Worm (Caenorhabditis elegans) whole organism, young adult: ENCODE data around the gene T05B4.9.

Experiments used
- B0035.1 ChIP-seq: sonication (generic microtip); optimal IDR thresholded peaks from 2 replicates; lab custom pipeline; 2016; ENCODE audit warnings: missing genetic modification characterization, mild to moderate bottlenecking, missing compliant biosample characterization, missing genotype, missing genetic modification reagents
- D2030.7 ChIP-seq: fragments of 200-800 bp; sonication (Bioruptor generic); IDR thresholded peaks from 2 replicates; pipeline ENCODE4 v1.3.6; 2022; ENCODE audit warnings: missing genetic modification reagents, missing genetic modification characterization, missing compliant biosample characterization
- F33H1.4 ChIP-seq: fragments of 200-800 bp; sonication (Bioruptor generic); IDR thresholded peaks from 2 replicates; pipeline ENCODE4 v1.3.6; 2022; ENCODE audit warnings: missing genetic modification reagents, missing genetic modification characterization, missing compliant biosample characterization
- F49E8.2 ChIP-seq: sonication (generic microtip); optimal IDR thresholded peaks from 3 replicates; lab custom pipeline; 2017; ENCODE audit warnings: missing genetic modification characterization, mild to moderate bottlenecking, missing compliant biosample characterization, antibody characterized with exemption, moderate library complexity; ENCODE audit not compliant: insufficient read depth
- F55B11.4 ChIP-seq: sonication (generic microtip); optimal IDR thresholded peaks from 2 replicates; lab custom pipeline; 2016; ENCODE audit warnings: missing compliant biosample characterization, missing genetic modification characterization, borderline replicate concordance; ENCODE audit not compliant: insufficient read depth
- F57C9.4 ChIP-seq: sonication (generic microtip); optimal IDR thresholded peaks from 2 replicates; lab custom pipeline; 2017; ENCODE audit warnings: mild to moderate bottlenecking, missing genetic modification characterization, missing compliant biosample characterization
- Y56A3A.18 ChIP-seq: fragments of 200-800 bp; sonication (Bioruptor generic); IDR thresholded peaks from 2 replicates; pipeline ENCODE4 v1.3.6; 2022; ENCODE audit warnings: missing genetic modification reagents, missing genetic modification characterization, missing compliant biosample characterization
- akir-1 ChIP-seq: fragments of 200-800 bp; sonication (Bioruptor generic); optimal IDR thresholded peaks from 2 replicates; lab custom pipeline; 2018; ENCODE audit warnings: mild to moderate bottlenecking, missing genetic modification characterization, moderate library complexity, missing compliant biosample characterization
- aptf-2 ChIP-seq: fragments of 200-800 bp; sonication (Bioruptor generic); conservative IDR thresholded peaks from 2 replicates; pipeline ENCODE4 v1.3.6; 2022; ENCODE audit warnings: missing genetic modification reagents, missing genetic modification characterization, missing compliant biosample characterization
- attf-5 ChIP-seq: fragments of 200-800 bp; sonication (Bioruptor generic); optimal IDR thresholded peaks from 2 replicates; lab custom pipeline; 2018; ENCODE audit warnings: mild to moderate bottlenecking, missing genetic modification characterization, missing compliant biosample characterization
- bed-1 ChIP-seq: fragments of 200-800 bp; sonication (Bioruptor generic); IDR thresholded peaks from 2 replicates; pipeline ENCODE4 v1.3.6; 2022; ENCODE audit warnings: missing genetic modification reagents, missing genetic modification characterization, missing compliant biosample characterization
- bed-2 ChIP-seq: fragments of 200-800 bp; sonication (Bioruptor generic); IDR thresholded peaks from 2 replicates; pipeline ENCODE4 v1.3.6; 2022; ENCODE audit warnings: missing genetic modification reagents, missing genetic modification characterization, missing compliant biosample characterization
- cebp-2 ChIP-seq: fragments of 200-800 bp; sonication (Bioruptor generic); IDR thresholded peaks from 2 replicates; pipeline ENCODE4 v1.3.6; 2022; ENCODE audit warnings: missing genetic modification characterization, missing compliant biosample characterization
- ceh-100 ChIP-seq: fragments of 200-800 bp; sonication (Bioruptor generic); IDR thresholded peaks from 2 replicates; pipeline ENCODE4 v1.3.6; 2022; ENCODE audit warnings: missing genetic modification reagents, missing genetic modification characterization, missing compliant biosample characterization
- ceh-27 ChIP-seq: fragments of 200-800 bp; sonication (Bioruptor generic); optimal IDR thresholded peaks from 2 replicates; lab custom pipeline; 2018; ENCODE audit warnings: mild to moderate bottlenecking, missing genetic modification characterization, moderate library complexity, missing compliant biosample characterization
- ceh-40 ChIP-seq: fragments of 200-800 bp; sonication (Bioruptor generic); IDR thresholded peaks from 2 replicates; pipeline ENCODE4 v1.3.6; 2022; ENCODE audit warnings: missing genetic modification characterization, missing compliant biosample characterization
- ceh-58 ChIP-seq: fragments of 200-800 bp; sonication (Bioruptor generic); IDR thresholded peaks from 2 replicates; pipeline ENCODE4 v1.3.6; 2022; ENCODE audit warnings: missing genetic modification characterization, missing compliant biosample characterization
- dox-1 ChIP-seq: fragments of 200-800 bp; sonication (Bioruptor generic); IDR thresholded peaks from 2 replicates; pipeline ENCODE4 v1.3.6; 2022; ENCODE audit warnings: missing genetic modification reagents, missing genetic modification characterization, missing compliant biosample characterization
- efl-1 ChIP-seq: fragments of 150-350 bp; optimal IDR thresholded peaks from 2 replicates; lab custom pipeline; 2014; ENCODE audit warnings: missing biosample characterization, missing genetic modification reagents, missing genetic modification characterization
- egl-44 ChIP-seq: fragments of 200-800 bp; sonication (Bioruptor generic); IDR thresholded peaks from 2 replicates; pipeline ENCODE4 v1.3.6; 2022; ENCODE audit warnings: missing genetic modification reagents, missing genetic modification characterization, missing compliant biosample characterization
- ekl-4 ChIP-seq: fragments of 200-800 bp; sonication (Bioruptor generic); IDR thresholded peaks from 2 replicates; pipeline ENCODE4 v1.3.6; 2022; ENCODE audit warnings: missing genetic modification reagents, missing genetic modification characterization, missing compliant biosample characterization
- ets-4 ChIP-seq: fragments of 200-800 bp; sonication (Bioruptor generic); optimal IDR thresholded peaks from 2 replicates; lab custom pipeline; 2018; ENCODE audit warnings: mild to moderate bottlenecking, missing genetic modification characterization, missing compliant biosample characterization
- fkh-3 ChIP-seq: sonication (generic microtip); optimal IDR thresholded peaks from 2 replicates; lab custom pipeline; 2016; ENCODE audit warnings: mild to moderate bottlenecking, missing genetic modification characterization, missing compliant biosample characterization
- gei-17 ChIP-seq: fragments of 200-800 bp; sonication (Bioruptor generic); optimal IDR thresholded peaks from 2 replicates; lab custom pipeline; 2018; ENCODE audit warnings: mild to moderate bottlenecking, missing genetic modification characterization, missing compliant biosample characterization
- him-1 ChIP-seq: sonication (generic microtip); optimal IDR thresholded peaks from 2 replicates; lab custom pipeline; 2016; ENCODE audit warnings: missing genotype, missing genetic modification reagents, missing genetic modification characterization, missing compliant biosample characterization
- hmg-20 ChIP-seq: fragments of 200-800 bp; sonication (Bioruptor generic); IDR thresholded peaks from 2 replicates; pipeline ENCODE4 v1.3.6; 2022; ENCODE audit warnings: missing genetic modification reagents, missing genetic modification characterization, missing compliant biosample characterization
- hrde-1 ChIP-seq: sonication (generic microtip); optimal IDR thresholded peaks from 2 replicates; lab custom pipeline; 2016; ENCODE audit warnings: missing genetic modification characterization, mild to moderate bottlenecking, missing compliant biosample characterization, moderate library complexity, missing genotype, missing genetic modification reagents, borderline replicate concordance
- let-607 ChIP-seq, 2 experiments: fragments of 200-800 bp in 1 of 2; sonication (Bioruptor generic) in 1 of 2; sonication (generic microtip) in 1 of 2; optimal IDR thresholded peaks; 2 replicates each; lab custom pipeline; 2016 to 2018; ENCODE audit warnings: mild to moderate bottlenecking in 2 of 2, missing compliant biosample characterization in 2 of 2, missing genetic modification characterization in 2 of 2, moderate library complexity in 2 of 2, missing genotype in 1 of 2
- madf-6 ChIP-seq: fragments of 200-800 bp; sonication (Bioruptor generic); IDR thresholded peaks from 2 replicates; pipeline ENCODE4 v1.3.6; 2022; ENCODE audit warnings: missing genetic modification reagents, missing genetic modification characterization, missing compliant biosample characterization
- mcd-1 ChIP-seq: fragments of 200-800 bp; sonication (Bioruptor generic); IDR thresholded peaks from 2 replicates; pipeline ENCODE4 v1.3.6; 2022; ENCODE audit warnings: missing genetic modification reagents, missing genetic modification characterization, missing compliant biosample characterization
- mxl-1 ChIP-seq: sonication (generic microtip); optimal IDR thresholded peaks from 2 replicates; lab custom pipeline; 2016; ENCODE audit warnings: missing genetic modification characterization, missing compliant biosample characterization
- nfya-1 ChIP-seq: sonication (generic microtip); optimal IDR thresholded peaks from 2 replicates; lab custom pipeline; 2017; ENCODE audit warnings: antibody characterized with exemption, missing compliant biosample characterization, missing genetic modification characterization, borderline replicate concordance; ENCODE audit not compliant: insufficient read depth
- nfya-2 ChIP-seq: fragments of 200-800 bp; sonication (Bioruptor generic); IDR thresholded peaks from 2 replicates; pipeline ENCODE4 v1.3.6; 2022; ENCODE audit warnings: missing genetic modification reagents, missing genetic modification characterization, missing compliant biosample characterization
- nhr-27 ChIP-seq: fragments of 200-800 bp; sonication (Bioruptor generic); optimal IDR thresholded peaks from 2 replicates; lab custom pipeline; 2018; ENCODE audit warnings: mild to moderate bottlenecking, missing genetic modification characterization, moderate library complexity, missing compliant biosample characterization
- nhr-90 ChIP-seq: sonication (generic microtip); optimal IDR thresholded peaks from 2 replicates; lab custom pipeline; 2016; ENCODE audit warnings: missing genotype, mild to moderate bottlenecking, missing genetic modification characterization, missing compliant biosample characterization
- rpc-1 ChIP-seq, 2 experiments: fragments of 150-350 bp in 1 of 2; sonication (generic microtip) in 1 of 2; optimal IDR thresholded peaks; 2 replicates each; lab custom pipeline; 2014 to 2018; ENCODE audit warnings: missing biosample characterization in 1 of 2, missing genetic modification characterization in 1 of 2, missing genetic modification reagents in 1 of 2, missing genotype in 1 of 2
- snpc-1.1 ChIP-seq: sonication (generic microtip); optimal IDR thresholded peaks from 2 replicates; lab custom pipeline; 2017; ENCODE audit warnings: missing genetic modification characterization, mild to moderate bottlenecking, missing compliant biosample characterization, antibody characterized with exemption, moderate library complexity, missing genotype, missing genetic modification reagents; ENCODE audit not compliant: insufficient read depth
- snpc-1.3 ChIP-seq: sonication (generic microtip); optimal IDR thresholded peaks from 2 replicates; lab custom pipeline; 2017; ENCODE audit warnings: missing genetic modification characterization, mild to moderate bottlenecking, missing compliant biosample characterization, antibody characterized with exemption, moderate library complexity, missing genotype, missing genetic modification reagents; ENCODE audit not compliant: insufficient read depth
- tbx-9 ChIP-seq: sonication (generic microtip); optimal IDR thresholded peaks from 2 replicates; lab custom pipeline; 2016; ENCODE audit warnings: borderline replicate concordance, missing genetic modification characterization, inconsistent platforms, missing compliant biosample characterization
- unc-130 ChIP-seq: sonication (generic microtip); optimal IDR thresholded peaks from 2 replicates; lab custom pipeline; 2016; ENCODE audit warnings: missing genetic modification reagents, missing genetic modification characterization, missing compliant biosample characterization
- ztf-18 ChIP-seq: sonication (generic microtip); optimal IDR thresholded peaks from 2 replicates; lab custom pipeline; 2016; ENCODE audit warnings: missing genotype, mild to moderate bottlenecking, missing genetic modification characterization, missing compliant biosample characterization
- ztf-22 ChIP-seq: fragments of 200-800 bp; sonication (Bioruptor generic); optimal IDR thresholded peaks from 2 replicates; lab custom pipeline; 2018; ENCODE audit warnings: mild to moderate bottlenecking, missing genetic modification characterization, moderate library complexity, missing compliant biosample characterization
- ztf-25 ChIP-seq: fragments of 200-800 bp; sonication (Bioruptor generic); IDR thresholded peaks from 2 replicates; pipeline ENCODE4 v1.3.6; 2022; ENCODE audit warnings: missing genetic modification reagents, missing genetic modification characterization, missing compliant biosample characterization
- ztf-28 ChIP-seq: fragments of 200-800 bp; sonication (Bioruptor generic); IDR thresholded peaks from 2 replicates; pipeline ENCODE4 v1.3.6; 2022; ENCODE audit warnings: missing genetic modification reagents, missing genetic modification characterization, missing compliant biosample characterization
- ztf-3 ChIP-seq: fragments of 200-800 bp; sonication (Bioruptor generic); optimal IDR thresholded peaks from 2 replicates; lab custom pipeline; 2018; ENCODE audit warnings: mild to moderate bottlenecking, missing genetic modification characterization, missing compliant biosample characterization

The T05B4.9 gene

DNA sequence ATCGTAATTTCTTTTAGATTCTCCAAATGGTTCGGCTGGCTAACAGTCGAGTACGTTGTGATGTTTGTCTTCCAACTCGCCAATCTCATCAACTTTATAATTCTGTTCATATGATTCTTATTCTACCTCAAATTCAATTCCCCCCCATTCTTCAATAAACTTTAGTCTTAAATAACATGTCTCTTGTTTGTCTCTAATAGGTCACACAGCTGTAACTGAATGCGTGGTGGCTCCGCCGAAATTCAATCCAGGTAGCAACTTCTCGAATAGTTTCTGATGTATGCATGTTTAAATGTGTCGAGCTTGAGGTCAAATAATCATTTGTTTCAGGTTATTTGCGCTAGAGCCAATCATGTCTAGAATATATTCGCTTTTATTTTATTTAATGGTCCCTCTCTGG is 20.5 kb upstream of the T05B4.9 start, which contains the start of gene lgc-29:
lgc-29 (plus strand) TSS at position 301 of the 400 bp plus-strand sequence.
- TF ChIP-seq unc-130 = no peak
- no peak for TF ChIP-seq him-1 (tag; lab: Kevin White, UChicago)
- no peak for TF ChIP-seq F55B11.4 (tag; lab: Kevin White, UChicago)
- no peak for TF ChIP-seq ceh-58 (GFP tag; lab: Robert Waterston, UW)
- TF ChIP-seq nhr-90 (tag; lab: Kevin White, UChicago) = no peak
- no peak for TF ChIP-seq egl-44 (GFP tag; lab: Robert Waterston, UW)
- TF ChIP-seq nhr-27 (tag; lab: Kevin White, UChicago) = no peak
- no peak for TF ChIP-seq ekl-4
- no peak for TF ChIP-seq attf-5 (GFP tag; lab: Kevin White, UChicago)
- no peak for TF ChIP-seq snpc-1.3 (tag; lab: Kevin White, UChicago)
- TF ChIP-seq F49E8.2 (tag; lab: Kevin White, UChicago) = no peak
- TF ChIP-seq D2030.7 = no peak
- TF ChIP-seq ceh-100 (GFP tag; lab: Robert Waterston, UW) = no peak
- TF ChIP-seq gei-17 (GFP tag; lab: Kevin White, UChicago) = no peak
- no peak for TF ChIP-seq dox-1 (GFP tag; lab: Robert Waterston, UW)
- TF ChIP-seq snpc-1.1 (tag; lab: Kevin White, UChicago) = no peak
- no peak for TF ChIP-seq ztf-25 (GFP tag; lab: Robert Waterston, UW)
- no peak for TF ChIP-seq tbx-9
- no peak for TF ChIP-seq B0035.1 (tag; lab: Kevin White, UChicago)
- TF ChIP-seq nfya-2 = no peak

DNA sequence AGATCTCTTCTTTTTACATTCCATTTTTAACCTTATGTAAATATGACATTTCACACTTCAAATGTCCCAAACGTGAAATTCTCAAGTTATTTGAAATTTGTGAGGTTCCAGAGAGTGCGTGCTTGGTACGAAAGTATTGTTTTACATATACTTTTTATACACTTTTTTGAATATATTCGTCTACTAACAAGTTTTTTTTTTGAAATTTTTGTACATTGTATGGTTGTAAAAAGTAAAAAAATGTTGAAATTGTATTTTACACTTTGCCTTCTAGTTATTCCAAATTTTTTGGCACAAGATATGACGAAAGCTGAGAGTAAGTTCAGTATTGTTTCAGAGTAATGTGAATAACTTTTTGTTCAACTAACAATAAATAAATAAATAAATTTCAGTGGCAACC is 16.5 kb upstream of the T05B4.9 start, which contains the start of gene lgc-1:
lgc-1 (plus strand) TSS at position 301 of the 400 bp plus-strand sequence.
- TF ChIP-seq attf-5 (GFP tag; lab: Kevin White, UChicago) (no peak), Y56A3A.18 (no peak), egl-44 (GFP tag; lab: Robert Waterston, UW) (no peak)
- TF ChIP-seq, all 124 proteins: peak for 0

- TF ChIP-seq ceh-40 (GFP tag; lab: Robert Waterston, UW) (no peak), rpc-1 (optimal IDR thresholded peaks at IDR 0.05; lab: Kevin White, UChicago) (no peak), rpc-1 (tag; optimal IDR thresholded peaks at IDR 0.05; lab: Kevin White, UChicago) (no peak), hrde-1 (tag; lab: Kevin White, UChicago) (no peak), ets-4 (no peak), ztf-28 (GFP tag; lab: Robert Waterston, UW) (no peak), madf-6 (GFP tag; lab: Robert Waterston, UW) (no peak), mxl-1 (no peak), ceh-27 (GFP tag; lab: Kevin White, UChicago) (peak; percentile 48), ztf-22 (peak; percentile 35), let-607 (tag; optimal IDR thresholded peaks at IDR 0.05; lab: Kevin White, UChicago) (peak in 1 of 2 experiments; percentile 44), akir-1 (GFP tag; lab: Kevin White, UChicago) (no peak), bed-1 (no peak), aptf-2 (GFP tag; lab: Robert Waterston, UW) (no peak), bed-2 (GFP tag; lab: Robert Waterston, UW) (no peak), efl-1 (no peak), nfya-1 (tag; lab: Kevin White, UChicago) (no peak), ztf-3 (no peak), F49E8.2 (tag; lab: Kevin White, UChicago) (no peak), fkh-3 (tag; lab: Kevin White, UChicago) (no peak), F57C9.4 (tag; lab: Kevin White, UChicago) (no peak), mcd-1 (peak; percentile 42), ztf-18 (tag; lab: Kevin White, UChicago) (no peak), cebp-2 (no peak), F33H1.4 (GFP tag; lab: Robert Waterston, UW) (no peak), hmg-20 (GFP tag; lab: Robert Waterston, UW) (no peak)
Measured at ce11 chrV:4131471-4131939, 13.3 kb upstream of the T05B4.9 start, which contains the start of gene nhr-57. Gene nhr-57, plus strand, starts transcription at chrV:4131889.
